Fruit fly (Drosophila melanogaster): ENCODE data around the gene Socs16D.

Socs16D gene

DNA sequence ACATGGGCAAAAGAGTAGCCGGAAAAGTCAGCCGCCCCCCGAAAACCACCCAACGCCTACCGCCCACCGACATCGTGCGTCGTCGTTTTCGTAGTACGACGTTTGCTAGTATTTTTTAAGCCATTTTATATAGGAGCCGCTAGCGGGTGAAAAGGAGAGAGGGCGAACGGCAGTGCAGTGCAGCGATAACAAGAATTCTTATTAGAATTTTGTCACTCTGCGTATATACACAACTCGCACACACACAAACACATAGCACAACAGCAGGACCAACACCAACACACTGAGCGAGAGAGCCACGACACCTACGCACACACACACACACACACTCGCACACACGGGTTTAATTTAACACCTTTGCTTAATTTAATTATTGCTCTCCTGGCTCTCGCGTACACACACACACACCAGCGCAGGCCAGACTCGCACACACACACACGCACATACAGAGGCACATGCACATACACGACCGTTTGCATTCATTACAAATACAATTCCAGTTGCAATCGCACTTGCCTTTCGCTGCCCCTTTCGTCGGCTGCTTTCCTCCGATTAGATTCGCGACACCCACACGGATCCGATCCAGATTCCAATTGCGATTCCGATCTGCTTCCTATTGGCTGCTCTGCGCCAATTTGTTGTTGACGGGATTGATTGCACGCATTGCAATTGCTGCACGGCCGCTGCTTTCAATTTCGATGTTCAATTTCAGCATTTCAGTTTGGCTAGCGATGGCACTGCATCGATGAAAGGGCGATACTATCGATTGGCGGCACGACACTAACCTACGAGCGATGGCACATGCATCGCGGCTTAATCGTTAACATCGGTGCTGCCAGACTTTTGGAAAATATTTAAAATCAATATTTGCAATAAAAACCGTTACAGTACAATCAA lies at the start of gene Socs16D:
TSS of gene Socs16D (minus strand) at position 758 of the 897 bp plus-strand sequence.
- TF ChIP-seq Sp1 (GFP tag; optimal IDR thresholded peaks at IDR 0.05) = peak; percentile 51
- no peak for TF ChIP-seq dmrt93B (GFP tag; optimal IDR thresholded peaks at IDR 0.05)
- peak; percentile 28 for TF ChIP-seq CG9705 (GFP tag; optimal IDR thresholded peaks at IDR 0.05)
- peak; percentile 99 for TF ChIP-seq N (GFP tag; optimal IDR thresholded peaks at IDR 0.05)
- TF ChIP-seq pan (optimal IDR thresholded peaks at IDR 0.05) = no peak
- peak; percentile 10 for TF ChIP-seq sv (GFP tag; optimal IDR thresholded peaks at IDR 0.05)
- no peak for TF ChIP-seq Rel (GFP tag; optimal IDR thresholded peaks at IDR 0.05)
- TF ChIP-seq Rel (tag; optimal IDR thresholded peaks at IDR 0.05) = peak; percentile 1
- TF ChIP-seq psq (GFP tag; optimal IDR thresholded peaks at IDR 0.05) = peak; percentile 42
- peak; percentile 45 for TF ChIP-seq brk (GFP tag; optimal IDR thresholded peaks at IDR 0.05)
- TF ChIP-seq tai (GFP tag; optimal IDR thresholded peaks at IDR 0.05) = no peak
- TF ChIP-seq ey (GFP tag; optimal IDR thresholded peaks at IDR 0.05) = peak; percentile 23
- no peak for TF ChIP-seq lola (GFP tag; optimal IDR thresholded peaks at IDR 0.05)
- TF ChIP-seq OdsH (GFP tag; optimal IDR thresholded peaks at IDR 0.05) = peak; percentile 46
- no peak for TF ChIP-seq jim (GFP tag; optimal IDR thresholded peaks at IDR 0.05)
- TF ChIP-seq dl (GFP tag; optimal IDR thresholded peaks at IDR 0.05; ENCODE audit: insufficient read depth in 1 of 2, partially characterized antibody in 2 of 2) = no peak
- peak in 1 of 2 experiments; percentile 25 for TF ChIP-seq foxo (GFP tag; optimal IDR thresholded peaks at IDR 0.05)
- TF ChIP-seq Vsx2 (GFP tag; optimal IDR thresholded peaks at IDR 0.05; ENCODE audit: partially characterized antibody) = no peak
- TF ChIP-seq Hr78 (GFP tag; optimal IDR thresholded peaks at IDR 0.05) = peak; percentile 82
- TF ChIP-seq woc (GFP tag; optimal IDR thresholded peaks at IDR 0.05) = peak; percentile 4
- TF ChIP-seq Dif (GFP tag; optimal IDR thresholded peaks at IDR 0.05; ENCODE audit: partially characterized antibody) = no peak
- peak; percentile 48 for TF ChIP-seq br (GFP tag; optimal IDR thresholded peaks at IDR 0.05)
- TF ChIP-seq rgr (GFP tag; optimal IDR thresholded peaks at IDR 0.05) = peak; percentile 40
- peak; percentile 66 for TF ChIP-seq Dfd (GFP tag; optimal IDR thresholded peaks at IDR 0.05)
- TF ChIP-seq h (GFP tag; optimal IDR thresholded peaks at IDR 0.05) = peak; percentile 48
- TF ChIP-seq Hnf4 (GFP tag; optimal IDR thresholded peaks at IDR 0.05) = peak; percentile 1
- TF ChIP-seq HLH106 (tag; optimal IDR thresholded peaks at IDR 0.05) = peak; percentile 26
- TF ChIP-seq CG32264 (GFP tag; optimal IDR thresholded peaks at IDR 0.05) = no peak
- TF ChIP-seq Myc (optimal IDR thresholded peaks at IDR 0.05) = no peak
- TF ChIP-seq Mio (GFP tag; optimal IDR thresholded peaks at IDR 0.05) = no peak
- TF ChIP-seq sage (GFP tag; optimal IDR thresholded peaks at IDR 0.05) = no peak
- TF ChIP-seq Hr83 (GFP tag; optimal IDR thresholded peaks at IDR 0.05; ENCODE audit: poor library complexity, severe bottlenecking) = peak; percentile 54
- no peak for TF ChIP-seq usp (GFP tag; optimal IDR thresholded peaks at IDR 0.05)
- peak; percentile 77 for TF ChIP-seq Abd-B (GFP tag; optimal IDR thresholded peaks at IDR 0.05)
- no peak for TF ChIP-seq CrebA (GFP tag; optimal IDR thresholded peaks at IDR 0.05; ENCODE audit: borderline replicate concordance)
- no peak for TF ChIP-seq dsf (GFP tag; optimal IDR thresholded peaks at IDR 0.05; ENCODE audit: borderline replicate concordance)
- TF ChIP-seq Jra (GFP tag; optimal IDR thresholded peaks at IDR 0.05) = no peak
- peak; percentile 40 for TF ChIP-seq fru (GFP tag; optimal IDR thresholded peaks at IDR 0.05)
- no peak for TF ChIP-seq GATAd (GFP tag; optimal IDR thresholded peaks at IDR 0.05)

DNA sequence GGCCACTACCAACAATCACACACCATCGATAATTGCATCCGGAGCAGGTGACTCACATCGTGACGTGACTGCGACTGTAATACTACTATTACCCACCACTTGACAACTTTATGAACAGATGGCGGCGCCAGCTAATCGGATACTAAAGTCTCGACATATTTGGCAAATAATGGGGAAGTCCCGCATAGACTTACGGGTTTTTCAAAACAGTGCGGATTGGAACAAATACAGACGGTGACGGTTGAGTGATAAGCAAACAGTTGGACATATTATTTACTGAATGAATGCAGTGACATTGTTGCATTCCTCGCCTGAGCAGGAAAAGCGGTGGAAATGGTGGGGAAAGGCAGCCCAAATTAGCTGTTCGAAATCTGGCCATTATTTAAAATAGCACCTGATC lies 49.2 kb upstream of the Socs16D start:
- TF ChIP-seq Rel (GFP tag; optimal IDR thresholded peaks at IDR 0.05) = no peak
- TF ChIP-seq Rel (tag; optimal IDR thresholded peaks at IDR 0.05) = peak; percentile 96
- TF ChIP-seq dsf (GFP tag; optimal IDR thresholded peaks at IDR 0.05; ENCODE audit: borderline replicate concordance) = no peak
